Fruit fly (Drosophila melanogaster) whole organism, wandering third instar larva: ENCODE measurements around the gene Hmr.

Experiments
- GATAd ChIP-seq: sonication (Bioruptor generic); optimal IDR thresholded peaks from 2 replicates; lab custom pipeline; 2016; ENCODE audit warnings: missing biosample characterization, missing genetic modification characterization
- HLH106 ChIP-seq: fragments of 200-800 bp; optimal IDR thresholded peaks from 3 replicates; lab custom pipeline; 2019; ENCODE audit warnings: missing biosample characterization, mild to moderate bottlenecking, missing genetic modification characterization, moderate library complexity
- Myc ChIP-seq: fragments of >200 bp; optimal IDR thresholded peaks from 2 replicates; lab custom pipeline; 2017
- Vsx2 ChIP-seq: fragments of 200-300, 225-300 bp; sonication (Bioruptor generic); optimal IDR thresholded peaks from 2 replicates; lab custom pipeline; 2018; ENCODE audit warnings: missing biosample characterization, missing genetic modification characterization; ENCODE audit not compliant: partially characterized antibody
- br ChIP-seq: fragments of 200-800 bp; sonication (Bioruptor generic); optimal IDR thresholded peaks from 2 replicates; lab custom pipeline; 2016; ENCODE audit warnings: missing biosample characterization, missing genetic modification characterization
- h ChIP-seq: fragments of 200-800 bp; sonication (Bioruptor generic); optimal IDR thresholded peaks from 3 replicates; lab custom pipeline; 2016; ENCODE audit warnings: missing biosample characterization, mild to moderate bottlenecking, missing genetic modification characterization
- jim ChIP-seq: fragments of 175-275, 200-325 bp; sonication (Bioruptor generic); optimal IDR thresholded peaks from 2 replicates; lab custom pipeline; 2016; ENCODE audit warnings: missing biosample characterization, mild to moderate bottlenecking, missing genetic modification characterization
- pan ChIP-seq: fragments of >200 bp; optimal IDR thresholded peaks from 2 replicates; lab custom pipeline; 2017
- sage ChIP-seq: fragments of 200-800 bp; sonication (Bioruptor generic); optimal IDR thresholded peaks from 2 replicates; lab custom pipeline; 2016; ENCODE audit warnings: missing biosample characterization, mild to moderate bottlenecking, missing genetic modification characterization

- TF ChIP-seq GATAd: no peak
- no peak for TF ChIP-seq jim (GFP tag; lab: Kevin White, UChicago)
- no peak for TF ChIP-seq br (GFP tag; lab: Kevin White, UChicago)
- TF ChIP-seq Myc (lab: Kevin White, UChicago): no peak
- no peak for TF ChIP-seq pan (lab: Kevin White, UChicago)
- no peak for TF ChIP-seq HLH106
- no peak for TF ChIP-seq sage
- no peak for TF ChIP-seq h (GFP tag; lab: Kevin White, UChicago)
- TF ChIP-seq Vsx2 (GFP tag; lab: Kevin White, UChicago): no peak
Measured at dm6 chrX:10558060-10558459, 37.6 kb downstream of the Hmr start.
